Worm (Caenorhabditis elegans) whole organism, L4/young adult: ENCODE data around the gene F16H6.4.

ENCODE experiments used
- W03F9.2 ChIP-seq: fragments of 150-350 bp; optimal IDR thresholded peaks from 2 replicates; lab custom pipeline; 2014; ENCODE audit warnings: missing biosample characterization, missing genetic modification characterization
- him-1 ChIP-seq: sonication (generic microtip); optimal IDR thresholded peaks from 2 replicates; lab custom pipeline; 2016; ENCODE audit warnings: missing genotype, missing genetic modification reagents, missing genetic modification characterization, missing compliant biosample characterization

DNA sequence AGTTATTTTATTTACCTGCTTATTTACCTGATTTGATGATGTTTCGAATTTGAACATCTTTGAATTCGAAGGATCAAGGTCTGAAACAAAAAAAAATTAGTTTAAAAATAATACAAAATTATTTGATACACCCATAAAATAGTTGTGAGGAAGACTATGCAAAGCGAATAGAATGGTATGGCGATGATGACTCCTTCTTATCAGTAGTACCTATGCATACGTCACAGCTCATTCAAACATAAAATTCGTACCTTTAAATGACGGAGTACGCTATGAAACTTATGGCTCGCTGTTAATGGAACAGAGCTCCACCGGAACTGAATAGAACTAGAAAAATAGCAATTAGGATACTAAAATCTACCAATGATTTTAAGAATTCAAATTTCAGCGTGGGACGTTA is 53.7 kb downstream of the F16H6.4 start, which contains the start of gene R10E8.1:
- TF ChIP-seq W03F9.2 (tag; lab: Kevin White, UChicago) = no peak
- TF ChIP-seq him-1 = no peak
